Worm (Caenorhabditis elegans) whole organism, L2 larva: ENCODE data around the gene pigq-1.

Source experiments
- C34F6.9 ChIP-seq: fragments of 150-350 bp; optimal IDR thresholded peaks from 2 replicates; lab custom pipeline; 2014; ENCODE audit warnings: missing biosample characterization, missing genetic modification characterization
- F13H6.1 ChIP-seq: sonication (generic microtip); optimal IDR thresholded peaks from 2 replicates; lab custom pipeline; 2016; ENCODE audit warnings: missing genetic modification characterization, missing compliant biosample characterization
- Y55F3AM.14 ChIP-seq: fragments of 200-800 bp; sonication (Bioruptor generic); optimal IDR thresholded peaks from 2 replicates; lab custom pipeline; 2018; ENCODE audit warnings: mild to moderate bottlenecking, missing genetic modification characterization, missing compliant biosample characterization
- aly-2 ChIP-seq: fragments of 150-350 bp; optimal IDR thresholded peaks from 2 replicates; lab custom pipeline; 2014; ENCODE audit warnings: missing biosample characterization, missing genetic modification characterization
- blmp-1 ChIP-seq: sonication (generic microtip); optimal IDR thresholded peaks from 2 replicates; lab custom pipeline; 2017; ENCODE audit warnings: missing genetic modification characterization, mild to moderate bottlenecking, missing compliant biosample characterization, antibody characterized with exemption, moderate library complexity; ENCODE audit not compliant: insufficient read depth
- ceh-16 ChIP-seq: fragments of 150-350 bp; optimal IDR thresholded peaks from 2 replicates; lab custom pipeline; 2014; ENCODE audit warnings: missing biosample characterization, missing genetic modification characterization
- ceh-82 ChIP-seq: fragments of 150-350 bp; optimal IDR thresholded peaks from 2 replicates; lab custom pipeline; 2014; ENCODE audit warnings: missing biosample characterization, missing genetic modification characterization
- dmd-4 ChIP-seq: sonication (generic microtip); optimal IDR thresholded peaks from 2 replicates; lab custom pipeline; 2017; ENCODE audit warnings: missing biosample characterization, missing genetic modification characterization
- egl-27 ChIP-seq: sonication (generic microtip); optimal IDR thresholded peaks from 3 replicates; lab custom pipeline; 2017; ENCODE audit warnings: missing biosample characterization, missing genetic modification reagents, missing genetic modification characterization
- elt-1 ChIP-seq: fragments of 150-350 bp; optimal IDR thresholded peaks from 2 replicates; lab custom pipeline; 2014; ENCODE audit warnings: missing biosample characterization, missing genetic modification characterization
- elt-3 ChIP-seq: sonication (generic microtip); optimal IDR thresholded peaks from 2 replicates; lab custom pipeline; 2017; ENCODE audit warnings: missing biosample characterization, missing genetic modification characterization
- fos-1 ChIP-seq: fragments of 150-350 bp; optimal IDR thresholded peaks from 2 replicates; lab custom pipeline; 2014; ENCODE audit warnings: missing biosample characterization, missing genetic modification characterization
- gmeb-1 ChIP-seq: fragments of 150-350 bp; optimal IDR thresholded peaks from 2 replicates; lab custom pipeline; 2014; ENCODE audit warnings: missing biosample characterization, missing genetic modification characterization
- lin-11 ChIP-seq: fragments of 150-350 bp; sonication (generic microtip); optimal IDR thresholded peaks from 2 replicates; lab custom pipeline; 2014; ENCODE audit warnings: missing biosample characterization, missing genetic modification characterization, inconsistent platforms, mixed read lengths
- lin-13 ChIP-seq: fragments of 150-350 bp; optimal IDR thresholded peaks from 2 replicates; lab custom pipeline; 2014; ENCODE audit warnings: missing biosample characterization, missing genetic modification reagents, missing genetic modification characterization
- lin-39 ChIP-seq: fragments of 150-350 bp; optimal IDR thresholded peaks from 2 replicates; lab custom pipeline; 2014; ENCODE audit warnings: missing biosample characterization, missing genetic modification reagents, missing genetic modification characterization
- lsy-2 ChIP-seq, 2 experiments: fragments of 150-350 bp in 1 of 2; sonication (generic microtip) in 1 of 2; optimal IDR thresholded peaks; 2 replicates each; lab custom pipeline; 2014 to 2017; ENCODE audit warnings: missing biosample characterization in 2 of 2, missing genetic modification characterization in 2 of 2
- mab-5 ChIP-seq: fragments of 150-350 bp; optimal IDR thresholded peaks from 2 replicates; lab custom pipeline; 2014; ENCODE audit warnings: missing biosample characterization, missing genetic modification characterization
- mbf-1 ChIP-seq: sonication (generic microtip); optimal IDR thresholded peaks from 2 replicates; lab custom pipeline; 2017; ENCODE audit warnings: missing biosample characterization, missing genetic modification characterization
- mdl-1 ChIP-seq, 2 experiments: fragments of 150-350 bp in 1 of 2; sonication (generic microtip) in 1 of 2; optimal IDR thresholded peaks; 2 replicates each; lab custom pipeline; 2017; ENCODE audit warnings: missing biosample characterization in 2 of 2, missing genetic modification characterization in 2 of 2
- nhr-10 ChIP-seq: sonication (generic microtip); optimal IDR thresholded peaks from 2 replicates; lab custom pipeline; 2017; ENCODE audit warnings: missing biosample characterization, missing genetic modification characterization
- nhr-11 ChIP-seq: fragments of 150-350 bp; optimal IDR thresholded peaks from 2 replicates; lab custom pipeline; 2014; ENCODE audit warnings: missing biosample characterization, missing genetic modification characterization
- nhr-12 ChIP-seq: fragments of 150-350 bp; optimal IDR thresholded peaks from 2 replicates; lab custom pipeline; 2014; ENCODE audit warnings: missing biosample characterization, missing genetic modification characterization
- nhr-129 ChIP-seq: fragments of 150-350 bp; optimal IDR thresholded peaks from 2 replicates; lab custom pipeline; 2014; ENCODE audit warnings: missing biosample characterization, missing genetic modification characterization
- nhr-23 ChIP-seq: fragments of 150-350 bp; optimal IDR thresholded peaks from 2 replicates; lab custom pipeline; 2014; ENCODE audit warnings: missing biosample characterization, missing genetic modification reagents, missing genetic modification characterization
- nhr-237 ChIP-seq: fragments of 150-350 bp; optimal IDR thresholded peaks from 2 replicates; lab custom pipeline; 2014; ENCODE audit warnings: missing biosample characterization, missing genetic modification characterization
- nhr-25 ChIP-seq: fragments of 150-350 bp; sonication (generic microtip); optimal IDR thresholded peaks from 3 replicates; lab custom pipeline; 2014; ENCODE audit warnings: missing biosample characterization, missing genetic modification characterization
- nhr-6 ChIP-seq: fragments of 150-350 bp; optimal IDR thresholded peaks from 2 replicates; lab custom pipeline; 2014; ENCODE audit warnings: missing biosample characterization, missing genetic modification characterization
- nhr-77 ChIP-seq: fragments of 150-350 bp; optimal IDR thresholded peaks from 2 replicates; lab custom pipeline; 2014; ENCODE audit warnings: missing biosample characterization, missing genetic modification characterization
- peb-1 ChIP-seq: fragments of 150-350 bp; optimal IDR thresholded peaks from 2 replicates; lab custom pipeline; 2014; ENCODE audit warnings: missing biosample characterization, missing genetic modification characterization
- skn-1 ChIP-seq: sonication (generic microtip); optimal IDR thresholded peaks from 2 replicates; lab custom pipeline; 2017; ENCODE audit warnings: missing biosample characterization, missing genetic modification characterization
- sma-3 ChIP-seq: sonication (generic microtip); optimal IDR thresholded peaks from 2 replicates; lab custom pipeline; 2016; ENCODE audit warnings: missing genetic modification reagents, missing genetic modification characterization, missing compliant biosample characterization
- snpc-4 ChIP-seq: fragments of 150-350 bp; optimal IDR thresholded peaks from 2 replicates; lab custom pipeline; 2014; ENCODE audit warnings: missing biosample characterization, missing genetic modification characterization
- unc-39 ChIP-seq: fragments of 150-350 bp; optimal IDR thresholded peaks from 2 replicates; lab custom pipeline; 2014; ENCODE audit warnings: missing biosample characterization, missing genetic modification characterization
- unc-55 ChIP-seq: fragments of 150-350 bp; sonication (generic microtip); optimal IDR thresholded peaks from 3 replicates; lab custom pipeline; 2014; ENCODE audit warnings: missing biosample characterization, missing genetic modification reagents, missing genetic modification characterization
- zag-1 ChIP-seq: fragments of 150-350 bp; optimal IDR thresholded peaks from 2 replicates; lab custom pipeline; 2014; ENCODE audit warnings: missing biosample characterization, missing genetic modification characterization
- ztf-1 ChIP-seq: fragments of 200-800 bp; sonication (Bioruptor generic); conservative IDR thresholded peaks from 2 replicates; pipeline ENCODE4 v1.3.6; 2022; ENCODE audit warnings: missing genetic modification characterization, missing compliant biosample characterization
- ztf-4 ChIP-seq: fragments of 150-350 bp; optimal IDR thresholded peaks from 2 replicates; lab custom pipeline; 2014; ENCODE audit warnings: missing biosample characterization, missing genetic modification characterization

The pigq-1 gene

DNA sequence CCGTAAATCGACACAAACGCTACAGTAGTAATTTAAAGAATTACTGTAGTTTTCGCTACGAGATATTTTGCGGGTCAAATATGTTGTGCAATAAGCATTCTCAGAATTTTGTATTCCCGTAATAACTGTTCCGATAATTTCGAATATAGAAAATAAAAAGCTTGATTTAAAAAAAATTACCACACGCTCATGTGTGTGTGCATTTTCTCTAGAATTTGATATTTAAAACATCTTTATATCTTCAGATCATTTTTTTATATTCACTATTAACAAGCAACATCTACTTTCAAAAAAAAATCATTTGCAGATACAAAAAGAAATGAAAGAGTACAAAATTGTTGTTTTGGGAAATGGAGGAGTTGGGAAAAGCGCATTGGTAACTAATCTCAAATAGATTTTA is 29.9 kb upstream of the pigq-1 start, which contains the start of gene rap-3:
Gene rap-3 (plus strand): TSS at position 301 of the 400 bp plus-strand sequence.
- TF ChIP-seq ztf-1 (GFP tag; lab: Robert Waterston, UW) (no peak), lin-13 (GFP tag; lab: Kevin White, UChicago) (no peak), nhr-11 (tag; lab: Kevin White, UChicago) (no peak), nhr-77 (tag; lab: Kevin White, UChicago) (no peak), nhr-6 (tag; lab: Kevin White, UChicago) (no peak), Y55F3AM.14 (GFP tag; lab: Kevin White, UChicago) (no peak), nhr-237 (tag; lab: Kevin White, UChicago) (no peak), fos-1 (tag; lab: Kevin White, UChicago) (no peak), nhr-23 (tag; lab: Kevin White, UChicago) (no peak), elt-3 (tag; lab: Kevin White, UChicago) (no peak)
- TF ChIP-seq, all 48 proteins: peak for 0

DNA sequence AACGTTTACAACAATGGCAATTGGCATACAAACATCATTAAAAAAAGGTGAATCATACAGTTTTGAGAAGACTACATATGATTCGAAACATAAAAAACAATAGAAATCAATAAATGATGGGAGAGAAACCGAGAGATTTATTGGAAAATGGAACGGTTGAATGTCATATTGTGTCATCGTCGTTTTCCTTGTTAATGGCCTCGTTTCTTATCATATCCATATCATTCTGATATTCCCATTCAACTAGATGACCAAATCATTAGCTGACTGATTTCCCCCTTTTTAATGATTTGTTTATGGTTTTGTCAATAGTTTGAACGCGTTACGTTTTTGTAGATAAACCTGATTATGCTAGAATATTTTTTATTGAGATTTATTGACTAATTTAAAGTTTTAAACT is 27.7 kb upstream of the pigq-1 start:
- TF ChIP-seq ceh-16 (tag; lab: Kevin White, UChicago) (no peak), elt-3 (tag; lab: Kevin White, UChicago) (no peak), sma-3 (peak; percentile 29), C34F6.9 (no peak), nhr-25 (no peak), skn-1 (tag; lab: Kevin White, UChicago) (no peak), zag-1 (tag; lab: Kevin White, UChicago) (no peak), nhr-10 (tag; lab: Kevin White, UChicago) (no peak), nhr-6 (tag; lab: Kevin White, UChicago) (no peak), ceh-82 (tag; lab: Kevin White, UChicago) (no peak), fos-1 (tag; lab: Kevin White, UChicago) (peak; percentile 1), dmd-4 (tag; lab: Kevin White, UChicago) (no peak)

DNA sequence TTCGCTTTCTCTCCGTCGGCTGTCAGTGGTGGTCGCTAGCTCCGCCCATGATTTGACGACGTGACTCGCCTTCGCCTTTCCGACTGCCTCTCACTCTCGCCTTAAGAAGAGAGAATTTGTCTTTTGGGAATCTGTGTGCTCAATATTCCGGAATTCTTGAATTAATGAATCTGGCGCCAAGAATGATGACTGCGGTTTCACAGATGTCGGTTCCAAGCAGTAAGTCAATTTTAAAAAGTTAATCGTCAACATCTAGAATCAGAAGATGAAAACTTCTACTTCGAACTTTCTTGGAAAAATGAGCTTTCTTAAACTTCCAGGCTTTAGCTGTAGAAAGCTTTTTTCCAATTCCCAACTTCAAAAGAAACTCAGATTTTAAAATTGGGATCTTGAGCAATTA is 22.6 kb upstream of the pigq-1 start, which contains the start of gene nhr-67:
Gene nhr-67 (plus strand): TSS at position 97 of the 400 bp plus-strand sequence.
- no peak for TF ChIP-seq unc-39 (tag; lab: Kevin White, UChicago)
- no peak for TF ChIP-seq nhr-77 (tag; lab: Kevin White, UChicago)
- TF ChIP-seq lin-13 (GFP tag; lab: Kevin White, UChicago), result no peak

DNA sequence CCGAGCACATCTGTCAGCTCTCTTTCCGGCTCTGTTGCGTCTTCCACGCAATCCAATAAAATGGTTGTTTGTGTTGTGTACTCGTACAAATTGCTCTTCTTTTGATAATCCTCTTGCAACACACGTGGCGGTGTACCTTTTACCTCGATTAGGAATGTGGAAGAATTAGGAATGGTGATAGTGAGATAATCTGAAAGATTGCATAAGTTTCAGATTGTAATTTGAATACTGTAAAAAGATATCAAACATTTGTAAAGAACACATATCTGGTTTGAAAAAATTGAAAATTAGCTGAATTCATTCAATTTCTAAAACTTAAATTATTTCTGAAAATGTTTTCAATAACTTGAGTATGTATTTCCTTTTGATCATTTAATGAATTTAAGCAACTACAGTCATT is 17.8 kb upstream of the pigq-1 start, which contains the start of gene C08F8.6:
Gene C08F8.6 (minus strand): TSS at position 101 of the 400 bp plus-strand sequence.
- TF ChIP-seq nhr-23 (tag; lab: Kevin White, UChicago) (no peak), elt-1 (no peak), lin-11 (no peak), unc-39 (tag; lab: Kevin White, UChicago) (no peak), mab-5 (no peak), F13H6.1 (tag; lab: Kevin White, UChicago) (no peak), sma-3 (no peak), nhr-77 (tag; lab: Kevin White, UChicago) (no peak), fos-1 (tag; lab: Kevin White, UChicago) (no peak), elt-3 (tag; lab: Kevin White, UChicago) (no peak), dmd-4 (tag; lab: Kevin White, UChicago) (no peak), nhr-11 (tag; lab: Kevin White, UChicago) (no peak), nhr-129 (tag; lab: Kevin White, UChicago) (no peak), snpc-4 (tag; lab: Kevin White, UChicago) (no peak), nhr-12 (tag; lab: Kevin White, UChicago) (no peak), mbf-1 (tag; lab: Kevin White, UChicago) (no peak), nhr-6 (tag; lab: Kevin White, UChicago) (no peak)

DNA sequence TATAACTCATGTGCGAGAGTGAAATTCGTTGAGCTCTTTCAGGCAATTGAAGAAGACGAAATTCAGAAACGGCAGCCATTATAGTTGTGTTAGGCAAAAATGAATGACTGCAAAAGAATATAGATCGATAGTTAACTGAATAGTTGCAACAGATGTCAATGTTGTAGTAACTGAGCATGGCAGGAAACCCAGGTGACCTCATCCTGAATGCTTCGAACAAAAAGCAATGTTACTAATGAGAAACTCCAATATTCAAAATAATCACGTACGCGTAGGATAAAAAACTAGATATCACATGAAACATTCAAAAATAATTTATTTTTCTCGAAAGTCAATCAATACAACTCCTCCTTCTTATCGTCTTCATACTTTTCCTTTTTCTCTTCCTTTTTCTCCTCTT is 15.4 kb upstream of the pigq-1 start, which contains the start of gene fbxb-9:
Gene fbxb-9 (minus strand): TSS at position 101 of the 400 bp plus-strand sequence.
- TF ChIP-seq snpc-4 (tag; lab: Kevin White, UChicago), result no peak
- TF ChIP-seq sma-3, result no peak
- TF ChIP-seq blmp-1 (tag; lab: Kevin White, UChicago), result no peak
- no peak for TF ChIP-seq lin-39 (tag; lab: Kevin White, UChicago)
- no peak for TF ChIP-seq nhr-6 (tag; lab: Kevin White, UChicago)
- TF ChIP-seq ztf-4, result no peak
- no peak for TF ChIP-seq aly-2 (tag; lab: Kevin White, UChicago)
- TF ChIP-seq lsy-2 (tag; optimal IDR thresholded peaks at IDR 0.05; lab: Kevin White, UChicago), result no peak
- TF ChIP-seq peb-1 (tag; lab: Kevin White, UChicago), result no peak
- no peak for TF ChIP-seq gmeb-1
- TF ChIP-seq unc-55 (GFP tag; lab: Kevin White, UChicago), result no peak
- no peak for TF ChIP-seq lin-11
- TF ChIP-seq C34F6.9, result no peak
- no peak for TF ChIP-seq egl-27
- TF ChIP-seq ceh-82 (tag; lab: Kevin White, UChicago), result no peak
- TF ChIP-seq mdl-1 (tag; optimal IDR thresholded peaks at IDR 0.05; lab: Kevin White, UChicago), result no peak
- TF ChIP-seq dmd-4 (tag; lab: Kevin White, UChicago), result no peak
- TF ChIP-seq nhr-77 (tag; lab: Kevin White, UChicago), result no peak
